Worm (Caenorhabditis elegans) whole organism, mixed stage, embryonic: ENCODE data around the gene F38B6.7.

Experiments
- elt-1 ChIP-seq: sonication (generic microtip); optimal IDR thresholded peaks from 2 replicates; lab custom pipeline; 2017; ENCODE audit warnings: missing genetic modification characterization, mild to moderate bottlenecking, missing compliant biosample characterization, antibody characterized with exemption, moderate library complexity, borderline replicate concordance; ENCODE audit not compliant: insufficient read depth
- elt-3 ChIP-seq: fragments of 150-350 bp; optimal IDR thresholded peaks from 2 replicates; lab custom pipeline; 2014; ENCODE audit warnings: missing biosample characterization, missing genetic modification characterization
- nhr-12 ChIP-seq: fragments of 150-350 bp; optimal IDR thresholded peaks from 2 replicates; lab custom pipeline; 2014; ENCODE audit warnings: missing biosample characterization, missing genetic modification characterization
- nhr-2 ChIP-seq: fragments of 150-350 bp; optimal IDR thresholded peaks from 2 replicates; lab custom pipeline; 2014; ENCODE audit warnings: missing biosample characterization, missing genetic modification characterization
- sem-2 ChIP-seq: fragments of 200-800 bp; sonication (Bioruptor generic); optimal IDR thresholded peaks from 2 replicates; lab custom pipeline; 2018; ENCODE audit warnings: mild to moderate bottlenecking, missing genetic modification characterization, missing compliant biosample characterization
- unc-120 ChIP-seq: sonication (generic microtip); optimal IDR thresholded peaks from 2 replicates; lab custom pipeline; 2017; ENCODE audit warnings: missing genetic modification characterization, missing compliant biosample characterization; ENCODE audit not compliant: poor library complexity, severe bottlenecking
- unc-39 ChIP-seq: fragments of 150-350 bp; optimal IDR thresholded peaks from 2 replicates; lab custom pipeline; 2014; ENCODE audit warnings: missing biosample characterization, missing genetic modification characterization
- unc-62 ChIP-seq: fragments of 150-350 bp; optimal IDR thresholded peaks from 2 replicates; lab custom pipeline; 2014; ENCODE audit warnings: missing biosample characterization, missing genetic modification reagents, missing genetic modification characterization
- ztf-11 ChIP-seq: fragments of 150-350 bp; optimal IDR thresholded peaks from 2 replicates; lab custom pipeline; 2014; ENCODE audit warnings: missing biosample characterization, missing genetic modification characterization

DNA sequence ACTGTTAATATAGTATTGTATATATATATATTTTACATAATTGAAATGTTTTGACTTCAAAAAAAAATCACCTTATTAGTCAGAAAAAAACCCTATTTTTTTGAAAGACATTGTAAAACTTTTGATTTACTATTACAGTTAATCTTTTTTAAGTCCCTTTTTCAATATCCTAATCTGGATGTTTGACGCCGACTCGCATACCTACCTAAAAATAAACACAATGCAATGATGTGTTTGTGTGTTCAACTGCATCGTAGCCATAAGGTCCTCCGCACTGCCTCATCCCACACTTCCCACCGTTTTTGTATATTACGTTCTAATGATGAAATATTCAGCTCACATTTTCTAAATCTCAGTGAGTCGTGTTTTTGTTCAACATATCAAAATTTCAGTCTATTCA is 4.8 kb downstream of the F38B6.7 start, which contains the start of gene F38B6.3:
- TF ChIP-seq nhr-12 (tag; lab: Kevin White, UChicago): no peak
- no peak for TF ChIP-seq ztf-11
- no peak for TF ChIP-seq elt-1 (tag; lab: Kevin White, UChicago)
- TF ChIP-seq elt-3 (tag; lab: Kevin White, UChicago): no peak
- no peak for TF ChIP-seq nhr-2 (tag; lab: Kevin White, UChicago)
- TF ChIP-seq unc-120 (tag; lab: Kevin White, UChicago): no peak
- no peak for TF ChIP-seq unc-39 (tag; lab: Kevin White, UChicago)
- no peak for TF ChIP-seq sem-2
- TF ChIP-seq unc-62 (GFP tag; lab: Kevin White, UChicago): no peak
